Fruit fly (Drosophila melanogaster): ENCODE results near the gene kuk.

kuk gene

dm6 chr3R:17039993-17040807 lies 39.8 kb upstream of the kuk start, which contains the start of the genes CG18213 and Trm7-32 (continued):
- TF ChIP-seq sna (GFP tag; IDR thresholded peaks at IDR 0.05; ENCODE audit: partially characterized antibody) (peak; percentile 80), fd102C (GFP tag; optimal IDR thresholded peaks at IDR 0.05) (no peak), CG4360 (GFP tag; IDR thresholded peaks at IDR 0.05) (no peak), Dref (GFP tag; IDR thresholded peaks at IDR 0.05) (peak; percentile 87), CG12299 (tag; optimal IDR thresholded peaks at IDR 0.05) (no peak), br (optimal IDR thresholded peaks at IDR 0.05) (no peak), z (GFP tag; IDR thresholded peaks at IDR 0.05) (no peak), E2f1 (GFP tag; IDR thresholded peaks at IDR 0.05) (no peak), nau (GFP tag; optimal IDR thresholded peaks at IDR 0.05) (no peak), Mrtf (GFP tag; IDR thresholded peaks at IDR 0.05) (no peak), Neu2 (GFP tag; optimal IDR thresholded peaks at IDR 0.05; ENCODE audit: borderline replicate concordance) (no peak), CG18599 (GFP tag; optimal IDR thresholded peaks at IDR 0.05) (no peak), onecut (GFP tag; IDR thresholded peaks at IDR 0.05) (no peak), toy (GFP tag; IDR thresholded peaks at IDR 0.05) (no peak), zfh2 (GFP tag; optimal IDR thresholded peaks at IDR 0.05) (peak; percentile 33), CG7745 (tag; optimal IDR thresholded peaks at IDR 0.05) (no peak), CG9609 (GFP tag; optimal IDR thresholded peaks at IDR 0.05) (no peak), btn (GFP tag; optimal IDR thresholded peaks at IDR 0.05) (no peak), Doc3 (GFP tag; IDR thresholded peaks at IDR 0.05; ENCODE audit: partially characterized antibody) (peak; percentile 76), ind (GFP tag; optimal IDR thresholded peaks at IDR 0.05) (peak; percentile 3), sc (optimal IDR thresholded peaks at IDR 0.05) (no peak), sc (GFP tag; optimal IDR thresholded peaks at IDR 0.05) (no peak), schlank (tag; optimal IDR thresholded peaks at IDR 0.05) (no peak), fd96Cb (tag; optimal IDR thresholded peaks at IDR 0.05) (no peak), CG17912 (GFP tag; optimal IDR thresholded peaks at IDR 0.05) (no peak), sens (GFP tag) (peak; percentile 73), CG10979 (tag; optimal IDR thresholded peaks at IDR 0.05) (peak; percentile 18), CG11456 (GFP tag; IDR thresholded peaks at IDR 0.05) (no peak), yki (optimal IDR thresholded peaks at IDR 0.05) (no peak), sens-2 (GFP tag; IDR thresholded peaks at IDR 0.05) (no peak), CkIIα-i1 (GFP tag; IDR thresholded peaks at IDR 0.05) (no peak), CG10431 (GFP tag; optimal IDR thresholded peaks at IDR 0.05) (no peak), az2 (GFP tag; optimal IDR thresholded peaks at IDR 0.05) (no peak), CG13775 (GFP tag; optimal IDR thresholded peaks at IDR 0.05) (peak; percentile 17), ATbp (GFP tag; optimal IDR thresholded peaks at IDR 0.05) (no peak), CG31224 (GFP tag; IDR thresholded peaks at IDR 0.05) (no peak), CG13894 (tag; optimal IDR thresholded peaks at IDR 0.05) (no peak), CG7987 (GFP tag; optimal IDR thresholded peaks at IDR 0.05) (no peak), odd (GFP tag; optimal IDR thresholded peaks at IDR 0.05) (no peak), CG17361 (GFP tag; IDR thresholded peaks at IDR 0.05) (no peak; the same call in 2 of the 3 replicates), NC2β (GFP tag; optimal IDR thresholded peaks at IDR 0.05) (no peak), Optix (GFP tag; IDR thresholded peaks at IDR 0.05) (no peak), trh (GFP tag; optimal IDR thresholded peaks at IDR 0.05) (no peak), lola (GFP tag; optimal IDR thresholded peaks at IDR 0.05) (no peak), C15 (GFP tag; IDR thresholded peaks at IDR 0.05) (no peak), HmgD (GFP tag; optimal IDR thresholded peaks at IDR 0.05) (no peak), CG17829 (tag; optimal IDR thresholded peaks at IDR 0.05) (no peak), CG2202 (tag; optimal IDR thresholded peaks at IDR 0.05) (no peak), Blimp-1 (GFP tag; optimal IDR thresholded peaks at IDR 0.05) (no peak), chinmo (GFP tag; IDR thresholded peaks at IDR 0.05; ENCODE audit: partially characterized antibody) (no peak; the same call in 3 of the 4 replicates), CG11560 (tag; IDR thresholded peaks at IDR 0.05) (no peak)

Measured in whole organism, embryonic.